Fruit fly (Drosophila melanogaster) S2 (cell line): Measurements from ENCODE around the gene CG45101.

Experiments used
- CG8478 ChIP-seq: fragments of >200 bp; optimal IDR thresholded peaks from 2 replicates; lab custom pipeline; 2018
- CTCF ChIP-seq, 2 experiments: fragments of >200 bp; optimal IDR thresholded peaks; 2 replicates each; lab custom pipeline; 2018

DNA sequence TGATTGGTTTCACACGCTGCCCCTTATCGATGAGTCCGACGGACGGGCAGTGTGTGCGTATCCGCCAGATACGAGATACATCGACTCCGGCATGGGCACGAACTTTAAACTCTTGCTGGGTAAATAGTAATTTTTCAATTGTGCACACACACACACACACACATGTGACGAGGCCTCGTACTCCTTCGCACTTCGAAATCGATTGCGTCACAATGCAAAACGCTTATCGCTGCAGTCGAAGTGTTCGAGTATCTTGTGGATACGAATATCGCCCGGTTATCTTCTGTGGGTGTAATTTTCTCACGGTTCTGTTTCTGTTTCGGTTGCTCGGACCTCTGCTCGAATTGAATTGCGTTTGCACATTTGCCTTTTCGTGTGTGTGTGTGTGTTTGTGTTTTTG is 29.8 kb upstream of the CG45101 start:
- TF ChIP-seq CTCF (optimal IDR thresholded peaks at IDR 0.05; lab: Kevin White, UChicago) (no peak), CG8478 (lab: Kevin White, UChicago) (no peak)
